Fruit fly (Drosophila melanogaster): ENCODE data around the gene Usp47.
A peak's percentile ranks its signal among the peaks of the same experiment; 100 is the strongest.

Usp47 gene

dm6 chr3L:5810633-5811341, 58.0 kb downstream of the Usp47 start, which contains the start of the genes S6k and kri (continued):
- TF ChIP-seq CG1647 (GFP tag; optimal IDR thresholded peaks at IDR 0.05) (no peak), CG17359 (tag; optimal IDR thresholded peaks at IDR 0.05) (no peak), CG15514 (GFP tag; optimal IDR thresholded peaks at IDR 0.05) (peak; percentile 45), CG10209 (GFP tag; optimal IDR thresholded peaks at IDR 0.05) (peak; percentile 25), gsb-n (tag; optimal IDR thresholded peaks at IDR 0.05) (no peak), Oli (tag; optimal IDR thresholded peaks at IDR 0.05) (no peak), wdn (GFP tag; IDR thresholded peaks at IDR 0.05) (no peak), CoRest (tag; optimal IDR thresholded peaks at IDR 0.05) (no peak), CG9817 (tag; optimal IDR thresholded peaks at IDR 0.05) (no peak), CG31441 (GFP tag; IDR thresholded peaks at IDR 0.05) (no peak), Lhr (GFP tag; optimal IDR thresholded peaks at IDR 0.05) (peak; percentile 40), CG3847 (GFP tag; IDR thresholded peaks at IDR 0.05) (peak; percentile 75; the same call in 1 of the 2 replicates), Ada2b (GFP tag; IDR thresholded peaks at IDR 0.05) (no peak), Hr39 (optimal IDR thresholded peaks at IDR 0.05) (no peak), NC2β (GFP tag; optimal IDR thresholded peaks at IDR 0.05) (peak; percentile 37), CG10654 (GFP tag; optimal IDR thresholded peaks at IDR 0.05) (no peak), dan (GFP tag; IDR thresholded peaks at IDR 0.05) (no peak), CG12299 (tag; optimal IDR thresholded peaks at IDR 0.05) (peak; percentile 62), gcm2 (GFP tag; optimal IDR thresholded peaks at IDR 0.05) (no peak), CG11398 (GFP tag; optimal IDR thresholded peaks at IDR 0.05) (no peak), CG3065 (GFP tag; optimal IDR thresholded peaks at IDR 0.05) (no peak), bowl (GFP tag; IDR thresholded peaks at IDR 0.05) (no peak), CG14014 (GFP tag; IDR thresholded peaks at IDR 0.05) (no peak), en (GFP tag; optimal IDR thresholded peaks at IDR 0.05) (no peak), chn (GFP tag; optimal IDR thresholded peaks at IDR 0.05) (peak; percentile 26), salm (tag; optimal IDR thresholded peaks at IDR 0.05) (no peak), nmo (GFP tag; optimal IDR thresholded peaks at IDR 0.05) (peak; percentile 37), CG8290 (GFP tag; optimal IDR thresholded peaks at IDR 0.05) (peak; percentile 10), CG8290 (tag; optimal IDR thresholded peaks at IDR 0.05) (peak in 1 of 2 experiments; percentile 67), Max (GFP tag; optimal IDR thresholded peaks at IDR 0.05) (peak; percentile 94), Ravus (GFP tag; IDR thresholded peaks at IDR 0.05) (no peak), Ssrp (tag; optimal IDR thresholded peaks at IDR 0.05) (no peak), CG4282 (GFP tag; optimal IDR thresholded peaks at IDR 0.05) (peak; percentile 9), CG18476 (GFP tag; optimal IDR thresholded peaks at IDR 0.05) (no peak), CG6272 (GFP tag; IDR thresholded peaks at IDR 0.05) (no peak), lab (GFP tag; optimal IDR thresholded peaks at IDR 0.05) (peak; percentile 48), gsb (GFP tag; IDR thresholded peaks at IDR 0.05) (no peak), slou (GFP tag; optimal IDR thresholded peaks at IDR 0.05) (no peak), crc (GFP tag; optimal IDR thresholded peaks at IDR 0.05) (no peak), Hey (tag; optimal IDR thresholded peaks at IDR 0.05) (peak; percentile 35), Bteb2 (GFP tag; optimal IDR thresholded peaks at IDR 0.05) (no peak), Drgx (GFP tag; IDR thresholded peaks at IDR 0.05) (no peak), Atf-2 (GFP tag; optimal IDR thresholded peaks at IDR 0.05) (no peak), CG17802 (tag; optimal IDR thresholded peaks at IDR 0.05) (no peak), tx (GFP tag; optimal IDR thresholded peaks at IDR 0.05) (no peak), CG17568 (GFP tag; optimal IDR thresholded peaks at IDR 0.05) (no peak), CG4404 (GFP tag; IDR thresholded peaks at IDR 0.05) (no peak), wek (GFP tag; optimal IDR thresholded peaks at IDR 0.05) (peak; percentile 17), Optix (GFP tag; IDR thresholded peaks at IDR 0.05) (no peak), sna (GFP tag; IDR thresholded peaks at IDR 0.05; ENCODE audit: partially characterized antibody) (no peak), Atf6 (GFP tag; IDR thresholded peaks at IDR 0.05) (0 out of 2 replicates have a peak, but pooled peaks have one; percentile 21), CG18764 (GFP tag; optimal IDR thresholded peaks at IDR 0.05) (no peak)

All from whole organism, embryonic.